Worm (Caenorhabditis elegans): ENCODE data around the gene mogs-1.

DNA sequence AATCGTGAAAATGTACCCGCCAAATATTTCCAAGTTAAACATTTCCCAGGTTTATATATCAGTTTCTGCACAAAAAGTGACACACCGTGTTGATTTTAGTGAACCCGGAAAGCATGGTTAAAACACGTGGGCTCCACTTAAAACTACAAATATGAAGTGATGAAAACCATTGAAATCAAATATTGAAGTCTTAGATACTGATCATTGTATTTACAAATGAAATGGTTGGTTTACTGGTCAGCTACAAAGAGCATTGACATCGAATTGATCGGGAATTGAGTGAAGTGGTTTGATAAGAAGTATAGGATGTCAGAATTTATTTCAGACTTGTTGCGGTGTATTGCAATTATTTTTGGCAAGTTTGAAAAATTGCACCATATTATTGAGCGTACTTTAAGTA lies 7.7 kb upstream of the mogs-1 start, which contains the start of gene hrg-5:
- no peak for TF ChIP-seq nhr-237 (tag; optimal IDR thresholded peaks at IDR 0.05)
- no peak for TF ChIP-seq unc-39 (tag; optimal IDR thresholded peaks at IDR 0.05)
- TF ChIP-seq ceh-82 (tag; optimal IDR thresholded peaks at IDR 0.05) = no peak
- TF ChIP-seq ztf-11 (tag; optimal IDR thresholded peaks at IDR 0.05) = no peak
- no peak for TF ChIP-seq nhr-77 (tag; optimal IDR thresholded peaks at IDR 0.05)
- TF ChIP-seq skn-1 (tag; optimal IDR thresholded peaks at IDR 0.05) = no peak
- TF ChIP-seq nhr-11 (tag; optimal IDR thresholded peaks at IDR 0.05) = no peak
- no peak for TF ChIP-seq unc-62 (GFP tag; optimal IDR thresholded peaks at IDR 0.05)
- no peak for TF ChIP-seq nfya-1 (tag; optimal IDR thresholded peaks at IDR 0.05; ENCODE audit: insufficient read depth)
- TF ChIP-seq nhr-67 (tag; optimal IDR thresholded peaks at IDR 0.05) = no peak
- TF ChIP-seq jun-1 (tag; optimal IDR thresholded peaks at IDR 0.05) = no peak
- no peak for TF ChIP-seq fkh-10 (GFP tag; optimal IDR thresholded peaks at IDR 0.05)
